Worm (Caenorhabditis elegans) whole organism, early embryonic: ENCODE results near the gene C33B4.4.

Experiments used
- B0310.2 ChIP-seq: sonication (generic microtip); optimal IDR thresholded peaks from 2 replicates; lab custom pipeline; 2016; ENCODE audit warnings: mild to moderate bottlenecking, missing genetic modification characterization, missing compliant biosample characterization
- F13C5.2 ChIP-seq: sonication (generic microtip); optimal IDR thresholded peaks from 2 replicates; lab custom pipeline; 2017; ENCODE audit warnings: mild to moderate bottlenecking, missing genetic modification characterization, inconsistent platforms, missing compliant biosample characterization
- aly-1 ChIP-seq: sonication (generic microtip); optimal IDR thresholded peaks from 2 replicates; lab custom pipeline; 2016; ENCODE audit warnings: missing genetic modification characterization, missing compliant biosample characterization
- ama-1 ChIP-seq: fragments of 150-350 bp; optimal IDR thresholded peaks from 2 replicates; lab custom pipeline; 2014
- ceh-13 ChIP-seq: fragments of 200-800 bp; sonication (Bioruptor generic); optimal IDR thresholded peaks from 2 replicates; lab custom pipeline; 2018; ENCODE audit warnings: mild to moderate bottlenecking, missing genetic modification characterization, missing compliant biosample characterization
- ceh-36 ChIP-seq: sonication (generic microtip); optimal IDR thresholded peaks from 2 replicates; lab custom pipeline; 2016; ENCODE audit warnings: missing genetic modification characterization, inconsistent platforms, missing compliant biosample characterization
- ets-7 ChIP-seq: sonication (generic microtip); optimal IDR thresholded peaks from 2 replicates; lab custom pipeline; 2016; ENCODE audit warnings: missing genotype, missing genetic modification characterization, missing compliant biosample characterization
- flt-1 ChIP-seq: fragments of 200-800 bp; sonication (Bioruptor generic); IDR thresholded peaks from 2 replicates; pipeline ENCODE4 v1.3.6; 2022; ENCODE audit warnings: missing genetic modification characterization, missing compliant biosample characterization
- hmbx-1 ChIP-seq: sonication (generic microtip); optimal IDR thresholded peaks from 2 replicates; lab custom pipeline; 2016; ENCODE audit warnings: mild to moderate bottlenecking, missing genetic modification characterization, missing compliant biosample characterization
- hmg-4 ChIP-seq: fragments of 200-800 bp; sonication (Bioruptor generic); optimal IDR thresholded peaks from 2 replicates; lab custom pipeline; 2018; ENCODE audit warnings: mild to moderate bottlenecking, missing genetic modification characterization, missing compliant biosample characterization
- hnd-1 ChIP-seq: sonication (generic microtip); optimal IDR thresholded peaks from 2 replicates; lab custom pipeline; 2016; ENCODE audit warnings: missing genetic modification characterization, missing compliant biosample characterization
- pes-1 ChIP-seq: fragments of 200-800 bp; sonication (Bioruptor generic); IDR thresholded peaks from 2 replicates; pipeline ENCODE4 v1.3.6; 2022; ENCODE audit warnings: missing genetic modification reagents, missing genetic modification characterization, missing compliant biosample characterization
- scrt-1 ChIP-seq: fragments of 200-800 bp; sonication (Bioruptor generic); IDR thresholded peaks from 2 replicates; pipeline ENCODE4 v1.3.6; 2022; ENCODE audit warnings: missing genetic modification characterization, missing compliant biosample characterization
- sea-1 ChIP-seq: fragments of 200-800 bp; sonication (Bioruptor generic); conservative IDR thresholded peaks from 2 replicates; pipeline ENCODE4 v1.3.6; 2022; ENCODE audit warnings: missing genetic modification characterization, missing compliant biosample characterization
- tbx-11 ChIP-seq: fragments of 200-800 bp; sonication (Bioruptor generic); IDR thresholded peaks from 2 replicates; pipeline ENCODE4 v1.3.6; 2022; ENCODE audit warnings: missing genetic modification characterization, missing compliant biosample characterization
- tbx-37 ChIP-seq: fragments of 200-800 bp; sonication (Bioruptor generic); conservative IDR thresholded peaks from 2 replicates; pipeline ENCODE4 v1.3.6; 2022; ENCODE audit warnings: missing genetic modification reagents, missing genetic modification characterization, missing compliant biosample characterization
- tra-4 ChIP-seq: sonication (generic microtip); optimal IDR thresholded peaks from 2 replicates; lab custom pipeline; 2017; ENCODE audit warnings: missing genetic modification characterization, missing compliant biosample characterization

C33B4.4 gene

ce11 chrII:11417999-11418398 is 34.8 kb upstream of the C33B4.4 start, which contains the start of gene C05D12.2:
TSS of gene C05D12.2 (plus strand) at chrII:11418299.
- TF ChIP-seq ceh-13 (GFP tag; lab: Kevin White, UChicago) (no peak), ama-1 (lab: Kevin White, UChicago) (no peak), flt-1 (GFP tag; lab: Robert Waterston, UW) (no peak), F13C5.2 (tag; lab: Kevin White, UChicago) (no peak), hnd-1 (no peak), sea-1 (GFP tag; lab: Robert Waterston, UW) (no peak), hmbx-1 (tag; lab: Kevin White, UChicago) (no peak), pes-1 (GFP tag; lab: Robert Waterston, UW) (no peak), tra-4 (no peak), hmg-4 (no peak), tbx-37 (GFP tag; lab: Robert Waterston, UW) (no peak), B0310.2 (tag; lab: Kevin White, UChicago) (no peak), tbx-11 (no peak), ets-7 (tag; lab: Kevin White, UChicago) (no peak), aly-1 (tag; lab: Kevin White, UChicago) (no peak)

ce11 chrII:11415672-11416071 is 32.4 kb upstream of the C33B4.4 start, which contains the start of gene C05D12.1:
TSS of gene C05D12.1 (minus strand) at chrII:11415772.
- TF ChIP-seq sea-1 (GFP tag; lab: Robert Waterston, UW) (no peak), B0310.2 (tag; lab: Kevin White, UChicago) (no peak), pes-1 (GFP tag; lab: Robert Waterston, UW) (no peak), flt-1 (GFP tag; lab: Robert Waterston, UW) (no peak), scrt-1 (GFP tag; lab: Robert Waterston, UW) (no peak), ama-1 (lab: Kevin White, UChicago) (no peak), hmg-4 (no peak), F13C5.2 (tag; lab: Kevin White, UChicago) (no peak), hnd-1 (no peak), ets-7 (tag; lab: Kevin White, UChicago) (no peak), ceh-36 (no peak), tra-4 (no peak), hmbx-1 (tag; lab: Kevin White, UChicago) (no peak), aly-1 (tag; lab: Kevin White, UChicago) (no peak), tbx-37 (GFP tag; lab: Robert Waterston, UW) (no peak), ceh-13 (GFP tag; lab: Kevin White, UChicago) (no peak)

- TF ChIP-seq aly-1 (tag; lab: Kevin White, UChicago) (no peak), ceh-13 (GFP tag; lab: Kevin White, UChicago) (no peak), ama-1 (lab: Kevin White, UChicago) (no peak), ets-7 (tag; lab: Kevin White, UChicago) (no peak), hmbx-1 (tag; lab: Kevin White, UChicago) (no peak), sea-1 (GFP tag; lab: Robert Waterston, UW) (no peak), tbx-37 (GFP tag; lab: Robert Waterston, UW) (no peak), F13C5.2 (tag; lab: Kevin White, UChicago) (no peak), tra-4 (no peak), ceh-36 (no peak), tbx-11 (no peak), B0310.2 (tag; lab: Kevin White, UChicago) (no peak), pes-1 (GFP tag; lab: Robert Waterston, UW) (no peak), hmg-4 (no peak), scrt-1 (GFP tag; lab: Robert Waterston, UW) (no peak), flt-1 (GFP tag; lab: Robert Waterston, UW) (no peak), hnd-1 (no peak)
Observed at ce11 chrII:11409678-11410133, 26.5 kb upstream of the C33B4.4 start, which contains the start of gene C05D12.7. TSS of gene C05D12.7 (plus strand) at chrII:11410083.

- no peak for TF ChIP-seq ceh-13 (GFP tag; lab: Kevin White, UChicago)
- TF ChIP-seq pes-1 (GFP tag; lab: Robert Waterston, UW): no peak
- TF ChIP-seq aly-1 (tag; lab: Kevin White, UChicago): no peak
- no peak for TF ChIP-seq hnd-1
- TF ChIP-seq B0310.2 (tag; lab: Kevin White, UChicago): no peak
Observed at ce11 chrII:11400386-11400785, 17.1 kb upstream of the C33B4.4 start.

ce11 chrII:11398787-11399186 is 15.5 kb upstream of the C33B4.4 start:
- TF ChIP-seq ceh-13 (GFP tag; lab: Kevin White, UChicago) (no peak), ceh-36 (peak; percentile 10)

- TF ChIP-seq hmbx-1 (tag; lab: Kevin White, UChicago) (no peak), aly-1 (tag; lab: Kevin White, UChicago) (peak; percentile 9)
Observed at ce11 chrII:11396217-11396616, 13.0 kb upstream of the C33B4.4 start.

- TF ChIP-seq tbx-11 (no peak), F13C5.2 (tag; lab: Kevin White, UChicago) (no peak), tbx-37 (GFP tag; lab: Robert Waterston, UW) (no peak), ets-7 (tag; lab: Kevin White, UChicago) (no peak), sea-1 (GFP tag; lab: Robert Waterston, UW) (no peak), B0310.2 (tag; lab: Kevin White, UChicago) (no peak), ceh-13 (GFP tag; lab: Kevin White, UChicago) (no peak), scrt-1 (GFP tag; lab: Robert Waterston, UW) (no peak), aly-1 (tag; lab: Kevin White, UChicago) (no peak), flt-1 (GFP tag; lab: Robert Waterston, UW) (no peak), tra-4 (no peak), ceh-36 (no peak), hmg-4 (no peak), ama-1 (lab: Kevin White, UChicago) (no peak), pes-1 (GFP tag; lab: Robert Waterston, UW) (no peak)
Observed at ce11 chrII:11393787-11394186, 10.5 kb upstream of the C33B4.4 start.

ce11 chrII:11392390-11392789 is 9.1 kb upstream of the C33B4.4 start:
- no peak for TF ChIP-seq aly-1 (tag; lab: Kevin White, UChicago)
- no peak for TF ChIP-seq ets-7 (tag; lab: Kevin White, UChicago)
- no peak for TF ChIP-seq tra-4
- no peak for TF ChIP-seq ama-1 (lab: Kevin White, UChicago)
- TF ChIP-seq B0310.2 (tag; lab: Kevin White, UChicago): no peak
- no peak for TF ChIP-seq ceh-13 (GFP tag; lab: Kevin White, UChicago)
- TF ChIP-seq tbx-37 (GFP tag; lab: Robert Waterston, UW): no peak
